Fruit fly (Drosophila melanogaster) whole organism, embryonic: Measurements from ENCODE around the gene park.

Source experiments
- Abd-B ChIP-seq: fragments of 200-800 bp; sonication (Bioruptor generic); optimal IDR thresholded peaks from 2 replicates; lab custom pipeline; 2018; ENCODE audit warnings: missing biosample characterization, mild to moderate bottlenecking, missing genetic modification characterization, moderate library complexity
- Aef1 ChIP-seq: fragments of 200-800 bp; sonication (Bioruptor generic); IDR thresholded peaks from 3 replicates; pipeline ENCODE4 v1.3.6; 2022; ENCODE audit warnings: missing biosample characterization, missing genetic modification characterization
- Asciz ChIP-seq: fragments of 200-800 bp; sonication (Bioruptor generic); optimal IDR thresholded peaks from 2 replicates; lab custom pipeline; 2017; ENCODE audit warnings: missing biosample characterization, mild to moderate bottlenecking, missing genetic modification characterization, missing genetic modification reagents
- CG10267 ChIP-seq: fragments of 200-800 bp; sonication (Bioruptor generic); optimal IDR thresholded peaks from 2 replicates; lab custom pipeline; 2018; ENCODE audit warnings: missing biosample characterization, mild to moderate bottlenecking, missing genetic modification characterization, moderate library complexity
- CG10274 ChIP-seq: fragments of 200-800 bp; sonication (Bioruptor generic); optimal IDR thresholded peaks from 3 replicates; lab custom pipeline; 2017; ENCODE audit warnings: missing biosample characterization, mild to moderate bottlenecking, missing genetic modification characterization
- CG12236 ChIP-seq: fragments of 200-800 bp; sonication (Bioruptor generic); optimal IDR thresholded peaks from 2 replicates; lab custom pipeline; 2016; ENCODE audit warnings: missing biosample characterization, missing genetic modification characterization
- CG12942 ChIP-seq: fragments of 200-800 bp; sonication (Bioruptor generic); optimal IDR thresholded peaks from 3 replicates; lab custom pipeline; 2016; ENCODE audit warnings: missing biosample characterization, missing genetic modification characterization
- CG14667 ChIP-seq: fragments of 200-800 bp; sonication (Bioruptor generic); IDR thresholded peaks from 2 replicates; pipeline ENCODE4 v1.3.6; 2022; ENCODE audit warnings: missing biosample characterization, missing genetic modification characterization
- CG15479 ChIP-seq: fragments of 200-800 bp; sonication (Bioruptor generic); optimal IDR thresholded peaks from 3 replicates; lab custom pipeline; 2019; ENCODE audit warnings: missing biosample characterization, mild to moderate bottlenecking, missing genetic modification characterization, moderate library complexity
- CG15601 ChIP-seq: fragments of 200-800 bp; sonication (Bioruptor generic); optimal IDR thresholded peaks from 3 replicates; lab custom pipeline; 2019; ENCODE audit warnings: missing biosample characterization, mild to moderate bottlenecking, missing genetic modification characterization, moderate library complexity
- CG1602 ChIP-seq: fragments of 200-800 bp; sonication (Bioruptor generic); optimal IDR thresholded peaks from 3 replicates; lab custom pipeline; 2016; ENCODE audit warnings: missing biosample characterization, missing genetic modification characterization
- CG17186 ChIP-seq: fragments of 200-800 bp; sonication (Bioruptor generic); optimal IDR thresholded peaks from 3 replicates; lab custom pipeline; 2017; ENCODE audit warnings: missing biosample characterization, missing genetic modification reagents, missing genetic modification characterization
- CG17359 ChIP-seq: fragments of 200-800 bp; sonication (Bioruptor generic); optimal IDR thresholded peaks from 3 replicates; lab custom pipeline; 2018; ENCODE audit warnings: missing biosample characterization, mild to moderate bottlenecking, missing genetic modification characterization, moderate library complexity
- CG17361 ChIP-seq: fragments of 200-800 bp; sonication (Bioruptor generic); IDR thresholded peaks from 3 replicates; pipeline ENCODE4 v1.3.6; 2022; ENCODE audit warnings: missing biosample characterization, missing genetic modification characterization
- CG1832 ChIP-seq: fragments of 200-800 bp; sonication (Bioruptor generic); optimal IDR thresholded peaks from 2 replicates; lab custom pipeline; 2017; ENCODE audit warnings: missing biosample characterization, mild to moderate bottlenecking, missing genetic modification characterization, inconsistent platforms
- CG2889 ChIP-seq: fragments of 200-800 bp; sonication (Bioruptor generic); IDR thresholded peaks from 3 replicates; pipeline ENCODE4 v1.3.6; 2022; ENCODE audit warnings: missing biosample characterization, missing genetic modification characterization
- CG3281 ChIP-seq: fragments of 200-800 bp; sonication (Bioruptor generic); optimal IDR thresholded peaks from 3 replicates; lab custom pipeline; 2017; ENCODE audit warnings: missing biosample characterization, mild to moderate bottlenecking, missing genetic modification characterization
- CG4360 ChIP-seq: fragments of 200-800 bp; sonication (Bioruptor generic); IDR thresholded peaks from 2 replicates; pipeline ENCODE4 v1.3.6; 2022; ENCODE audit warnings: missing biosample characterization, missing genetic modification characterization
- CG8478 ChIP-seq: fragments of >200 bp; optimal IDR thresholded peaks from 2 replicates; lab custom pipeline; 2018
- CG9876 ChIP-seq: fragments of 200-800 bp; sonication (Bioruptor generic); optimal IDR thresholded peaks from 2 replicates; lab custom pipeline; 2016; ENCODE audit warnings: missing biosample characterization, missing genetic modification characterization
- CHES-1-like ChIP-seq: fragments of 200-800 bp; sonication (Bioruptor generic); optimal IDR thresholded peaks from 2 replicates; lab custom pipeline; 2016; ENCODE audit warnings: missing biosample characterization, missing genetic modification characterization
- CTCF ChIP-seq: fragments of 200-800 bp; sonication (Bioruptor generic); optimal IDR thresholded peaks from 2 replicates; lab custom pipeline; 2017; ENCODE audit warnings: missing biosample characterization, mild to moderate bottlenecking, missing genetic modification characterization, moderate library complexity
- Dfd ChIP-seq, 2 experiments: fragments of >200 bp; optimal IDR thresholded peaks; 2 replicates each; lab custom pipeline; 2017; ENCODE audit warnings: missing biosample characterization in 2 of 2, missing genetic modification characterization in 2 of 2
- HLH3B ChIP-seq: fragments of 200-800 bp; sonication (Bioruptor generic); IDR thresholded peaks from 2 replicates; pipeline ENCODE4 v1.3.6; 2022; ENCODE audit warnings: missing biosample characterization, missing genetic modification characterization
- Hr51 ChIP-seq, 2 experiments: fragments of 200-800 bp; sonication (Bioruptor generic); optimal IDR thresholded peaks; 2 replicates in 1 of 2; 3 replicates in 1 of 2; lab custom pipeline; 2016 to 2018; ENCODE audit warnings: missing biosample characterization in 2 of 2, missing genetic modification characterization in 2 of 2, mild to moderate bottlenecking in 1 of 2, moderate library complexity in 1 of 2
- Ravus ChIP-seq: fragments of 200-800 bp; sonication (Bioruptor generic); IDR thresholded peaks from 2 replicates; pipeline ENCODE4 v1.3.6; 2022; ENCODE audit warnings: missing biosample characterization, missing genetic modification characterization
- aop ChIP-seq: fragments of 200-800 bp; sonication (Bioruptor generic); IDR thresholded peaks from 2 replicates; pipeline ENCODE4 v1.3.6; 2022; ENCODE audit warnings: missing biosample characterization, missing genetic modification characterization
- chinmo ChIP-seq: fragments of 200-800 bp; sonication (Bioruptor generic); IDR thresholded peaks from 4 replicates; pipeline ENCODE4 v1.3.6; 2022; ENCODE audit warnings: missing biosample characterization, missing genetic modification characterization; ENCODE audit not compliant: partially characterized antibody
- chm ChIP-seq: fragments of 200-800 bp; sonication (Bioruptor generic); IDR thresholded peaks from 2 replicates; pipeline ENCODE4 v1.3.6; 2022; ENCODE audit warnings: missing biosample characterization, missing genetic modification characterization
- chn ChIP-seq: fragments of 200-800 bp; sonication (Bioruptor generic); optimal IDR thresholded peaks from 2 replicates; lab custom pipeline; 2016; ENCODE audit warnings: missing biosample characterization, missing genetic modification characterization
- croc ChIP-seq: fragments of 200-800 bp; sonication (Bioruptor generic); conservative IDR thresholded peaks from 3 replicates; pipeline ENCODE4 v1.3.6; 2022; ENCODE audit warnings: missing biosample characterization, missing genetic modification characterization
- cwo ChIP-seq: fragments of 200-800 bp; sonication (Bioruptor generic); optimal IDR thresholded peaks from 3 replicates; lab custom pipeline; 2017; ENCODE audit warnings: missing biosample characterization, missing genetic modification characterization, mild to moderate bottlenecking, moderate library complexity, missing genetic modification reagents
- dm ChIP-seq: fragments of 200-800 bp; sonication (Bioruptor generic); optimal IDR thresholded peaks from 3 replicates; lab custom pipeline; 2016; ENCODE audit warnings: missing biosample characterization, missing genetic modification characterization
- fd3F ChIP-seq: fragments of 200-800 bp; sonication (Bioruptor generic); optimal IDR thresholded peaks from 2 replicates; lab custom pipeline; 2018; ENCODE audit warnings: missing biosample characterization, mild to moderate bottlenecking, missing genetic modification characterization, moderate library complexity
- gcm2 ChIP-seq: fragments of 200-800 bp; sonication (Bioruptor generic); optimal IDR thresholded peaks from 2 replicates; lab custom pipeline; 2016; ENCODE audit warnings: missing biosample characterization, missing genetic modification characterization
- nom ChIP-seq: fragments of 200-800 bp; sonication (Bioruptor generic); optimal IDR thresholded peaks from 2 replicates; lab custom pipeline; 2017; ENCODE audit warnings: missing biosample characterization, missing genetic modification characterization, mild to moderate bottlenecking, moderate library complexity, missing genetic modification reagents
- onecut ChIP-seq: fragments of 200-800 bp; sonication (Bioruptor generic); IDR thresholded peaks from 2 replicates; pipeline ENCODE4 v1.3.6; 2022; ENCODE audit warnings: missing biosample characterization, missing genetic modification characterization
- pfk ChIP-seq: fragments of 200-800 bp; sonication (Bioruptor generic); optimal IDR thresholded peaks from 2 replicates; lab custom pipeline; 2018; ENCODE audit warnings: missing biosample characterization, mild to moderate bottlenecking, missing genetic modification characterization, moderate library complexity
- psq ChIP-seq: fragments of 200-800 bp; sonication (Bioruptor generic); optimal IDR thresholded peaks from 2 replicates; lab custom pipeline; 2017; ENCODE audit warnings: missing biosample characterization, missing genetic modification characterization
- salm ChIP-seq: fragments of 200-800 bp; sonication (Bioruptor generic); optimal IDR thresholded peaks from 2 replicates; lab custom pipeline; 2018; ENCODE audit warnings: missing biosample characterization, mild to moderate bottlenecking, missing genetic modification characterization
- sd ChIP-seq: fragments of 200-800 bp; sonication (Bioruptor generic); optimal IDR thresholded peaks from 3 replicates; lab custom pipeline; 2018; ENCODE audit warnings: missing biosample characterization, mild to moderate bottlenecking, missing genetic modification characterization, moderate library complexity
- sisA ChIP-seq: fragments of 200-800 bp; sonication (Bioruptor generic); IDR thresholded peaks from 2 replicates; pipeline ENCODE4 v1.3.6; 2022; ENCODE audit warnings: missing biosample characterization, missing genetic modification characterization
- so ChIP-seq: fragments of 200-800 bp; sonication (Bioruptor generic); IDR thresholded peaks from 3 replicates; pipeline ENCODE4 v1.3.6; 2022; ENCODE audit warnings: missing biosample characterization, missing genetic modification characterization
- twi ChIP-seq: fragments of 200-800 bp; optimal IDR thresholded peaks from 2 replicates; lab custom pipeline; 2019; ENCODE audit warnings: missing biosample characterization, mild to moderate bottlenecking, missing genetic modification characterization, moderate library complexity
- wor ChIP-seq: fragments of 200-800 bp; sonication (Bioruptor generic); IDR thresholded peaks from 2 replicates; pipeline ENCODE4 v1.3.6; 2022; ENCODE audit warnings: missing biosample characterization, missing genetic modification characterization

Gene park

DNA sequence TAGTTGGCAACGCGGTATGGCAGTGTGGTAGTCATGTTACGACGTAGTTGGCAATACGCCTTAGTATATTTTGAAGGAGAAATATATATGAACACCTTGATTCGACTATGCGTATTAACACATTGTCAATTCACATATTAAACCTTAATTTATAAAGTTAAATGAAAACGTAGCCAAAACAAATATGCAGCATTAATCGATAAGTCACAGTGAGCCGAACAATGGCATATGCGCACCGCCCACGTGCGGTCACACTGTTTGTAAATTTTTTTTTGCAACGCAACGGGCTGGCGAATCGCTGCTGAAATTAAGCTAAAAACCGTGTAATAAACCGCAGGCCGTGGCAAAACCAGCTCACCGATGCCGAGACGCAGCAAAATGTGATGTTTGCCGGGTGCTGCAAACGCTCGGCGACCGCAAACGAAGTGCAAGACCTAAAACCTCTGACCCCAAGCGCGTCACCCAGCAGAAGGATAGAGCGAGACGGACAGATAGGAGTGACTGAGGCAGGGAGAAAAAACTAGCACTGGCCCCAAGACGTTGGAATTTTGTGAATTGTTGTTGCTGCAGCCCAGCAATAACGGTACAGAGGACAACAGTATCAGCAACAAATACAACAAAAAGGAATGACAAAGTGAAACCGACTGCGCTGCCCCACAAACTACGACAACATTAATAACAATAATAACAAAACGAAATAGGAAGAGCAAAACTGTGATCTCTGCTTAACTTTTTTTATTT, 21.0 kb downstream of the park start (continued):
- no peak for TF ChIP-seq CG12236 (GFP tag; lab: Kevin White, UChicago)
- TF ChIP-seq CTCF (GFP tag; lab: Kevin White, UChicago), result peak; percentile 28
- TF ChIP-seq cwo, result no peak
- peak; percentile 11; the same call in 1 of the 2 replicates for TF ChIP-seq onecut (GFP tag; lab: Robert Waterston, UW)
- peak; percentile 69 for TF ChIP-seq CG17186 (GFP tag; lab: Kevin White, UChicago)
- no peak for TF ChIP-seq Asciz (GFP tag; lab: Kevin White, UChicago)
- TF ChIP-seq CG4360 (GFP tag; lab: Robert Waterston, UW), result peak; percentile 49; the same call in 1 of the 2 replicates
- peak; percentile 24 for TF ChIP-seq CHES-1-like (GFP tag; lab: Kevin White, UChicago)
- peak; percentile 60 for TF ChIP-seq CG10267
- peak; percentile 75 for TF ChIP-seq CG8478 (lab: Kevin White, UChicago)
- TF ChIP-seq Aef1 (GFP tag; lab: Robert Waterston, UW), result no peak
- TF ChIP-seq CG2889 (GFP tag; lab: Robert Waterston, UW), result no peak
- no peak for TF ChIP-seq chinmo (GFP tag; lab: Robert Waterston, UW)
- peak; percentile 88 for TF ChIP-seq CG1832 (GFP tag; lab: Kevin White, UChicago)
- TF ChIP-seq pfk (GFP tag; lab: Kevin White, UChicago), result no peak
- TF ChIP-seq salm (tag; lab: Kevin White, UChicago), result no peak
- no peak for TF ChIP-seq CG17359 (tag; lab: Kevin White, UChicago)

- TF ChIP-seq psq (GFP tag; lab: Kevin White, UChicago) (no peak), Aef1 (GFP tag; lab: Robert Waterston, UW) (no peak), nom (GFP tag; lab: Kevin White, UChicago) (peak; percentile 39), so (GFP tag; lab: Robert Waterston, UW) (no peak)
These were observed 21.7 kb downstream of the park start for dm6 chr3L:21174962-21175361.

DNA sequence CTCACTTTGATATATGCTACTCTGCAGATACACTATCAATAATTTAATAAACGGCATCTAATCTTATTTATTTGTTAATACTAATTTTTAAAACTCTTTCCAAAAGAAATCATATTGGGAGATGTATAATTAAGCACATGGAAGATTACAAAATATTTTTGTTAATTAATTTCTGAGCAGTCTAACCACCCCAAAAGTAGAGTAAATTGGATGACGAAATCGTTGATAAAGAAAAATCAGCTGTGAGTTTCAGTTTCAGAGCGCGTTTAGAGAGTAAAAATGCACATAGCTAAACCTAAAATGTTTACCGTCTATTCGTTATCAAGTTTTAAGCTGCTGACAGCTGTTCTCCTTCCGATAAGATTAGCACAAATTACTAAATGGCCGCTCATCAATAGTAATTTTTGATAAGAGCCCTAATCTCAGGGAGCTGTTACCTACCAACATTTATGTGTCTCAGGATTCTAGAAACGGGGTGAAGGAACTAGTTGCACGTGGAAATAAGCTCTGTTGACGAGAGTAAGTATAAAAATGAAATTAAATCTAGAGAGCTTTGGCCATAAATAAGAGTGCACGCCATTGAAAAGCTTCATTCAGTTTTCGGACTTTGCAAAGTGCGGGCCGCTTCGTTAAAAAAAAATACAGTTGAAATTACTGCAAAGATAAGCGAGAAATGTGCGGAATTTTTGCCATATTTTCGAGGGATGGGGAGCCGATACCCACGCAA, 24.0 kb downstream of the park start, which contains the start of the genes chb and AsnS:
Gene chb, plus strand, starts transcription at position 327 of the 727 bp plus-strand sequence.
Gene AsnS, plus strand, starts transcription at position 592 of the 727 bp plus-strand sequence.
- peak; percentile 92 for TF ChIP-seq CG17361
- peak; percentile 76; the same call in 1 of the 2 replicates for TF ChIP-seq chm (GFP tag; lab: Robert Waterston, UW)
- TF ChIP-seq fd3F (GFP tag; lab: Kevin White, UChicago), result peak; percentile 95
- TF ChIP-seq Dfd (GFP tag; optimal IDR thresholded peaks at IDR 0.05; lab: Kevin White, UChicago), result peak in 1 of 2 experiments; percentile 68
- TF ChIP-seq croc (GFP tag; lab: Robert Waterston, UW), result peak; percentile 74
- TF ChIP-seq gcm2, result no peak
- peak; percentile 52 to 97 for TF ChIP-seq Hr51 (GFP tag; optimal IDR thresholded peaks at IDR 0.05; lab: Kevin White, UChicago)
- peak; percentile 95 for TF ChIP-seq HLH3B
- peak; percentile 72 for TF ChIP-seq twi (tag; lab: Kevin White, UChicago)
- TF ChIP-seq aop (GFP tag; lab: Robert Waterston, UW), result peak; percentile 42; the same call in 1 of the 2 replicates
- TF ChIP-seq CG3281 (GFP tag; lab: Kevin White, UChicago), result peak; percentile 89
- TF ChIP-seq wor, result peak; percentile 85
- TF ChIP-seq chn (GFP tag; lab: Kevin White, UChicago), result peak; percentile 66
- TF ChIP-seq sd, result peak; percentile 76
- peak; percentile 87 for TF ChIP-seq Ravus (GFP tag; lab: Robert Waterston, UW)
- TF ChIP-seq sisA (GFP tag; lab: Robert Waterston, UW), result peak; percentile 90
- peak; percentile 56 for TF ChIP-seq CG10274 (GFP tag; lab: Kevin White, UChicago)
- peak; percentile 68 for TF ChIP-seq CG12942 (GFP tag; lab: Kevin White, UChicago)
- TF ChIP-seq CG9876 (GFP tag; lab: Kevin White, UChicago), result peak; percentile 20
- TF ChIP-seq chinmo (GFP tag; lab: Robert Waterston, UW), result peak; percentile 89
- TF ChIP-seq salm (tag; lab: Kevin White, UChicago), result peak; percentile 87
- peak; percentile 81 for TF ChIP-seq CG1602 (GFP tag; lab: Kevin White, UChicago)
- TF ChIP-seq CG15479 (GFP tag; lab: Kevin White, UChicago), result no peak
- no peak for TF ChIP-seq dm (GFP tag; lab: Kevin White, UChicago)
- peak; percentile 82 for TF ChIP-seq CG14667
- TF ChIP-seq CG12236 (GFP tag; lab: Kevin White, UChicago), result peak; percentile 55
- peak; percentile 92 for TF ChIP-seq Abd-B (GFP tag; lab: Kevin White, UChicago)
- TF ChIP-seq CG15601 (tag; lab: Kevin White, UChicago), result peak; percentile 51
